Fruit fly (Drosophila melanogaster) S2 (cell line): ENCODE measurements around the gene CG7483.
A peak's percentile ranks its signal among the peaks of the same experiment; 100 is the strongest.

Experiments used
- CG8478 ChIP-seq: fragments of >200 bp; optimal IDR thresholded peaks from 2 replicates; lab custom pipeline; 2018
- CTCF ChIP-seq, 2 experiments: fragments of >200 bp; optimal IDR thresholded peaks; 2 replicates each; lab custom pipeline; 2018

CG7483 gene

DNA sequence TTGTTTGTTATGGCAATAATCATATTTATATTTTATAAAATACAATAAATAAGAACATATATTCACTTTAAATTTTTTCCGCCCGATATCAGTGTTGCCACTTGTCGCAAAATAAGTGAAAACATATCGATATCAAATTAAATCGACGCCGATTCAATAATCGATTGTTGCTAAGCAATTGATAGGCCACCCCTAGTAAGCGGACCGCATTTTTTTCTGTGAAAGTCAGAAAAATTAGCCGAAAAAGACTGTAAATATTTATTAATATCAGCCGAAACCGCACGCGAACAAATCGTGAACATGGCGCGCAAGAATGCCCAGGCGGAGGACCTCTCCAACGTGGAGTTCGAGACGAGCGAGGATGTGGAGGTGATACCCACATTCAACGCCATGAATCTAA is at the start of gene CG7483:
Gene CG7483, plus strand, starts transcription at position 171 of the 400 bp plus-strand sequence.
- TF ChIP-seq CG8478 (lab: Kevin White, UChicago) (no peak), CTCF (optimal IDR thresholded peaks at IDR 0.05; lab: Kevin White, UChicago) (no peak)

DNA sequence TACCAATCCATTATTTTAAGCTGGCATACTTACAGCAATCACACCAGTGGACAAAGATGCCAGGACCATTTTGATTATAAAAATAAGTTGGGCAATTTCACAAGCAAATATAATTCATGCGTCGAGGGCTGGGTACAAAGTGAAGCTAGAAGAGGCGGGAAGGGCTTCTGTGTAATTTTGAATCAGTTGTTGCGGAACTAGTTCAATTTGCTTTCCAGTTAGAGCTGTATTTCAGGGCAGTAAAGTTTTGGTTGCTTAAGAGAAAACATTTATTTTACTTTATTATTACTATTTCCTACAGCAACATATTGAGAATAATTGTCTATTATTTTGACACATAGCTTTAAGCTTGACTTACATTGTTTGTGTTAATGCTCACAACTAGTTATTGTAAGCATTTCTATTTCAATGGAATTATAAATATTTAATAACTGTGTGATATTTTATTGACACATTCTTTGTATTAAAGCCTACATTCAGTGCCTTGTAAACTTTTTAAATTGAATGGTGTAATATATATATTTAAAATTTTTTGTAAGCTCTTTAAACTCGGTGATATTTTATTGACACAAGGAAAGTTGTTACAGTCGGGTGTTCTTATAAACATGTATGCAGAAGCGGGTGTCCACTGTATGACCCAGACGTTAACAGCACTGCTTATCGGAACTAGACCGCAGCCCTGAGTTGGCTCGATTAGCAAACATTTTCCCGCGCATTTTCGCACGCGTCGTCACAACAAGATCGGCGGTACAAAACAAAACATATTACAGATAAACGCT is 48.5 kb upstream of the CG7483 start, which contains the start of the genes RPA1 and Mcm2:
Gene RPA1, minus strand, starts transcription at position 150 of the 779 bp plus-strand sequence.
Gene Mcm2, plus strand, starts transcription at position 669 of the 779 bp plus-strand sequence.
- TF ChIP-seq CTCF (optimal IDR thresholded peaks at IDR 0.05; lab: Kevin White, UChicago) (peak in 1 of 2 experiments; percentile 22), CG8478 (lab: Kevin White, UChicago) (no peak)

DNA sequence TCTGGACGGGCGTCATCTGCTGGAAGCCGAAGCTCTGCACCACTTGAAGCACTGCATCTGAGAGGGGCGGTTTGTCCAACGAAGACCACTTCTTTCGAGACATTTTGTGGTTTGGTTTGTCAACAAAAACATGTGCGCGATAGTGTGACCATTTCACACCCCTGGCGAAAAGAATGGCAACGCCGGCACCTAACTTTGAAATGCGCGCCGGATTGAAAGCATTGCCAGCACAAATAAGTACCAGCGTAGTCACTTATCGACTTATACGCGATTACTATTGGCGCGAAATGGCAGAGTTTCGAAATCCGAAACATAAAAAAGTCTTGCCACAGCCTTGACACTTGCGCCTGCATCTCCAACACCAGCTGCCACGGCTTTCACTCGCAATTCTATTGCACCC is 43.3 kb upstream of the CG7483 start, which contains the start of gene CG9630:
Gene CG9630, minus strand, starts transcription at position 157 of the 400 bp plus-strand sequence.
- peak; percentile 38 to 55 for TF ChIP-seq CTCF (optimal IDR thresholded peaks at IDR 0.05; lab: Kevin White, UChicago)
- no peak for TF ChIP-seq CG8478 (lab: Kevin White, UChicago)

DNA sequence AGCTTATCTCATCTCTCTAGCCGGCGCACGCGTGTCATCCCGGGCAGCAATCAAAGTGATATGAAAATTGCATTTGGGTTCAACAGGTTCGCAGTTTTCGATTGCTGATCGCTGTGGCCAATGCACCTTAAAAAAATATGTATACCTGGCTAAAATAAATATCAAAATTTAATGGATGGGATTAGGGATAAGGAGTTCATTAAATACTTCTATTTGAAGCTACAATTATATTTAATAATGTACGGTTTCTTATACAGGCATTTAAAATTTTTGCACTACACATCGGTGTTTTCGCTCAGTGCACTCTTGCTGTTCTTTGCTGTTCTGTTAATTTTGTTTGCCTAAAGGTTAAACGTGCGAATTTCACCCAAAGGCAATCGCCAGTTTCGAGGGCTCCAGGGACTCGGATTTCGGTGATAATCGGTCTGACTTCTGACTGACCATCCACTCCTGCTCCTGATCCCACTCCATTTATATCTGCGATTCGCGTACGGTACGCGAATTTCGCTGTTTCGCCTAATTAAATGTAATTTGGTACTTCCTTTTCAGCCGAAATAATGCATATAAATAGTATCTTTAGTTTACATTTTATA is 40.3 kb upstream of the CG7483 start:
- no peak for TF ChIP-seq CTCF (optimal IDR thresholded peaks at IDR 0.05; lab: Kevin White, UChicago)

- TF ChIP-seq CTCF (optimal IDR thresholded peaks at IDR 0.05; lab: Kevin White, UChicago) (no peak), CG8478 (lab: Kevin White, UChicago) (no peak)
Measured at dm6 chr3R:8275031-8275430, 38.0 kb upstream of the CG7483 start.

DNA sequence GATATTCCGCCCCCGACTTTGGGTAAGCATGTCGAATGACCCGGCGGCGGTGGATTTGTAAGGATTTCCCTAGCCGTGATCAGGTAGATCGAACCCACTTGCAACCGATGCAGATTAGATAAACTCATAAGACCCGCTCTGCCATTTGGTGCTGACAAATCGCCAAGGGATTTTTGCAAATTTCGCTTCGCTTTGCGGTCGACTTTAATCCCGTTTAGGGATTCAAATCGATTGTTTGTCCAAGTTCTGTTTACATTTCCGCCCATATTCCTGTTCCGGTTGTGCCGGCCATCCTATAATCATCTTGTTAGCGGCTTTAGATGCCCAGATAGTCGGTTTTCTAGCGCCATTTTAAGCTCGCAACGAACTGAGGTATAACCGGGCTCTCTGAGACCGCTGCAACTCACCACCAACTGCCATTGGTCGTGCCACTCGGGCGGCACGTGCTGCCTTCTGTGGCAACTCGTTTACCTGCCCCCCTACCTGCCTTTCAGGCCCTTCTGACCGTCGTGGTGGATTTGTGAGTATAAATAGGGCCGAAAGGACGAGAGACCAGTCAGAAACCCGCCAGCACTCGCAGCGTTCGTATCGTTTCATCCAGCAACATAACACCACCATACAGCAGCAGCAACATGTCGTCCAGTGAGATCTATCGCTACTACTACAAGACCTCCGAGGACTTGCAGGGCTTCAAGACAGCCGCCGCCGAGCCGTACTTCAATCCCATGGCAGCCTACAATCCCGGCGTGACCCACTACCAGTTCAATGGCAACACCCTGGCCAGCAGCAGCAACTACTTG is 35.3 kb upstream of the CG7483 start, which contains the start of gene ato:
Gene ato, plus strand, starts transcription at position 559 of the 800 bp plus-strand sequence.
- TF ChIP-seq CTCF (optimal IDR thresholded peaks at IDR 0.05; lab: Kevin White, UChicago) = no peak
- TF ChIP-seq CG8478 (lab: Kevin White, UChicago) = no peak

- TF ChIP-seq CTCF (optimal IDR thresholded peaks at IDR 0.05; lab: Kevin White, UChicago) = no peak
- TF ChIP-seq CG8478 (lab: Kevin White, UChicago) = no peak
Measured at dm6 chr3R:8279970-8280369, 33.0 kb upstream of the CG7483 start.

- no peak for TF ChIP-seq CG8478 (lab: Kevin White, UChicago)
- TF ChIP-seq CTCF (optimal IDR thresholded peaks at IDR 0.05; lab: Kevin White, UChicago) = no peak
Measured at dm6 chr3R:8282727-8283126, 30.3 kb upstream of the CG7483 start.

DNA sequence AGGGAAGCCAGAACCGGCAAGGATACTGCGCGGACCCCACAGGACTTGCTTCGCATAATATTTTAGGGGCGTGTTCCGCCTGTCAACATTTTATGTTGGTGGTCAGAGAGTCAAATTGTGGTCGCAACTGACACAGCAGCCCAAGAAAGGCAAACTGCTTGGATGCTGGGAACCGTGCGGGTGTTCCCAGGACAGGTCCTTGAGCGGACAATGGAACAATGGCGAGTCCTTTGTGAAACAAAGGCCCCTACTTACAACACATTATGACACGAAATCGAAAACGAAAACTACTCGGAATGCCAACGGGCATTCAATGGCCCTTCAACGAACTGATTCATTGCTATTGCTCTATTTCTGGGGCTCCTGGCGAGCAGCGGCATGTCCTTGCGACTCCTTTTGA is 28.8 kb upstream of the CG7483 start:
- TF ChIP-seq CG8478 (lab: Kevin White, UChicago) (no peak), CTCF (optimal IDR thresholded peaks at IDR 0.05; lab: Kevin White, UChicago) (no peak)

dm6 chr3R:8285727-8286344 is 27.2 kb upstream of the CG7483 start:
- TF ChIP-seq CTCF (optimal IDR thresholded peaks at IDR 0.05; lab: Kevin White, UChicago) (no peak), CG8478 (lab: Kevin White, UChicago) (no peak)

DNA sequence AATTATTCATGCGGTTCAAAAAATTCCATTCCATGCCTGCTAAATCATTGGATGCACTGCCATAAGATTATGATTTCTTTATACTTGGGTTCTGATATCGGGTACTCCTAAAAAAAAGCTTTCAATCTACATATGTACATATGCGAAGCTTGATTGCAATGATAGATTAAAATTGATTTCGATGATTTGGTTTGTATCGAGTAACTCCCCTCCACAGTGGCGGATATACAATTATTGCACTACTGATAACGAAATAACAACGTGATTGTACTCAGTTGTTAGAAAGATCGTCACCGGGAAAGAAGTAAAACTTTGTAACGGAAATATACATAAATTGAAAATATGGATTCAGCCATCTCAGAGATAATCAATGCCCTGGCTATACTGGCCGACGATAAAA is 25.3 kb upstream of the CG7483 start, which contains the start of gene Nazo:
Gene Nazo, plus strand, starts transcription at position 180 of the 400 bp plus-strand sequence.
- no peak for TF ChIP-seq CTCF (optimal IDR thresholded peaks at IDR 0.05; lab: Kevin White, UChicago)
- no peak for TF ChIP-seq CG8478 (lab: Kevin White, UChicago)

- TF ChIP-seq CG8478 (lab: Kevin White, UChicago) (no peak), CTCF (optimal IDR thresholded peaks at IDR 0.05; lab: Kevin White, UChicago) (no peak)
Measured at dm6 chr3R:8288790-8289189, 24.2 kb upstream of the CG7483 start.

DNA sequence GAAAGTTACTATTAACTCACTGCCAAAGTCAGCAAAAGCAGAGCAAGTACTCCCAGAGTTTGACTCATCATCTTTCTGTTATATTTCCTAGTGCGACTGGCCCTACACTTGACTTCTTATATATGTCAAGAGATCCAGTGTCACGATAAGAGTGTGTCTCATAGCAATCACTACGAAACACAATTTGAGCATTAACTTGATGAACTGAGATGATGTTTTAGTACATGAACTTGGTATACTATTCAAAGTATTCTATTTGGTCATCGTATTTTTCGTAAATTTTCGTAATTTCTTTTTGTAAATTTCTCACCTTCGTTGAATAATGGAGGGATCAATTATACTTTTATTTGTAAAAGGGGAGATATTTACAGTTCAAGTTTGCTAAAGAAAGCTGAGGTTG is 22.5 kb upstream of the CG7483 start, which contains the start of gene CG11672:
Gene CG11672, minus strand, starts transcription at position 101 of the 400 bp plus-strand sequence.
- TF ChIP-seq CG8478 (lab: Kevin White, UChicago) (no peak), CTCF (optimal IDR thresholded peaks at IDR 0.05; lab: Kevin White, UChicago) (no peak)

dm6 chr3R:8290940-8291339 is 22.1 kb upstream of the CG7483 start, which contains the start of gene CG31464:
Gene CG31464 (plus strand): TSS chr3R:8291240.
- TF ChIP-seq CTCF (optimal IDR thresholded peaks at IDR 0.05; lab: Kevin White, UChicago) (no peak), CG8478 (lab: Kevin White, UChicago) (no peak)
